Fruit fly (Drosophila melanogaster): ENCODE results near the gene CG17721.

dm6 chr3R:11230392-11230791 lies 4.5 kb upstream of the CG17721 start, which contains the start of gene GCC88:
- TF ChIP-seq stc (GFP tag; IDR thresholded peaks at IDR 0.05) (no peak), CG3838 (GFP tag; optimal IDR thresholded peaks at IDR 0.05) (no peak), exex (tag; optimal IDR thresholded peaks at IDR 0.05) (no peak), sisA (GFP tag; IDR thresholded peaks at IDR 0.05) (no peak), TFAM (GFP tag; optimal IDR thresholded peaks at IDR 0.05) (no peak), Lpt (GFP tag; optimal IDR thresholded peaks at IDR 0.05) (no peak), Oaz (GFP tag; IDR thresholded peaks at IDR 0.05) (no peak), chif (GFP tag; optimal IDR thresholded peaks at IDR 0.05) (no peak), crp (GFP tag; optimal IDR thresholded peaks at IDR 0.05) (peak; percentile 23 to 84), lbe (GFP tag; optimal IDR thresholded peaks at IDR 0.05) (no peak), ranshi (GFP tag; IDR thresholded peaks at IDR 0.05) (no peak), ssp (GFP tag; IDR thresholded peaks at IDR 0.05) (no peak), CG10274 (GFP tag; optimal IDR thresholded peaks at IDR 0.05) (no peak), nerfin-2 (GFP tag; IDR thresholded peaks at IDR 0.05; ENCODE audit: partially characterized antibody) (no peak)
